Worm (Caenorhabditis elegans) whole organism, L4 larva: ENCODE results near the gene vars-1.

Experiments
- F10B5.3 ChIP-seq: sonication (generic microtip); optimal IDR thresholded peaks from 2 replicates; lab custom pipeline; 2016; ENCODE audit warnings: mild to moderate bottlenecking, missing genetic modification characterization, missing compliant biosample characterization
- F37D6.2 ChIP-seq: sonication (generic microtip); optimal IDR thresholded peaks from 2 replicates; lab custom pipeline; 2016; ENCODE audit warnings: mild to moderate bottlenecking, missing genetic modification characterization, missing compliant biosample characterization
- R02D3.7 ChIP-seq: fragments of 150-350 bp; sonication (generic microtip); optimal IDR thresholded peaks from 3 replicates; lab custom pipeline; 2014; ENCODE audit warnings: missing biosample characterization, missing genetic modification characterization
- T20F7.1 ChIP-seq: fragments of 200-800 bp; sonication (Bioruptor generic); optimal IDR thresholded peaks from 2 replicates; lab custom pipeline; 2018; ENCODE audit warnings: mild to moderate bottlenecking, missing genetic modification characterization, missing compliant biosample characterization
- T26A8.4 ChIP-seq: fragments of 200-800 bp; sonication (Bioruptor generic); IDR thresholded peaks from 2 replicates; pipeline ENCODE4 v1.3.6; 2022; ENCODE audit warnings: missing genetic modification characterization, missing compliant biosample characterization
- Y105C5A.15 ChIP-seq: fragments of 200-800 bp; sonication (Bioruptor generic); IDR thresholded peaks from 2 replicates; pipeline ENCODE4 v1.3.6; 2022; ENCODE audit warnings: missing genetic modification characterization, missing compliant biosample characterization
- Y5F2A.4 ChIP-seq: fragments of 200-800 bp; sonication (Bioruptor generic); optimal IDR thresholded peaks from 2 replicates; lab custom pipeline; 2018; ENCODE audit warnings: mild to moderate bottlenecking, missing genetic modification characterization, missing compliant biosample characterization
- ZK337.2 ChIP-seq: fragments of 200-800 bp; sonication (Bioruptor generic); IDR thresholded peaks from 2 replicates; pipeline ENCODE4 v1.3.6; 2022; ENCODE audit warnings: missing genetic modification reagents, missing genetic modification characterization, missing compliant biosample characterization
- ZK546.5 ChIP-seq, 2 experiments: sonication (generic microtip); optimal IDR thresholded peaks; 2 replicates each; lab custom pipeline; 2017; ENCODE audit warnings: missing biosample characterization in 2 of 2, missing genetic modification characterization in 2 of 2
- aha-1 ChIP-seq: fragments of 150-350 bp; peaks from one replicate; lab custom pipeline; 2014; ENCODE audit warnings: missing biosample characterization, missing genetic modification characterization
- arid-1 ChIP-seq: fragments of 200-800 bp; sonication (Bioruptor generic); conservative IDR thresholded peaks from 2 replicates; pipeline ENCODE4 v1.3.6; 2022; ENCODE audit warnings: missing genetic modification reagents, missing genetic modification characterization, missing compliant biosample characterization
- ceh-28 ChIP-seq: fragments of 150-350 bp; optimal IDR thresholded peaks from 2 replicates; lab custom pipeline; 2014; ENCODE audit warnings: missing biosample characterization, missing genetic modification reagents, missing genetic modification characterization
- ceh-32 ChIP-seq: sonication (generic microtip); optimal IDR thresholded peaks from 2 replicates; lab custom pipeline; 2016; ENCODE audit warnings: mild to moderate bottlenecking, missing genetic modification characterization, missing compliant biosample characterization; ENCODE audit not compliant: poor library complexity
- ceh-82 ChIP-seq: sonication (generic microtip); optimal IDR thresholded peaks from 2 replicates; lab custom pipeline; 2017; ENCODE audit warnings: missing biosample characterization, missing genetic modification characterization
- ces-1 ChIP-seq: fragments of 150-350 bp; sonication (generic microtip); optimal IDR thresholded peaks from 4 replicates; lab custom pipeline; 2014; ENCODE audit warnings: missing biosample characterization, missing genetic modification reagents, missing genetic modification characterization
- cey-2 ChIP-seq: sonication (generic microtip); optimal IDR thresholded peaks from 3 replicates; lab custom pipeline; 2017; ENCODE audit warnings: missing genetic modification characterization, mild to moderate bottlenecking, missing compliant biosample characterization, antibody characterized with exemption, borderline replicate concordance; ENCODE audit not compliant: insufficient read depth
- ctbp-1 ChIP-seq: fragments of 200-800 bp; sonication (Bioruptor generic); IDR thresholded peaks from 2 replicates; pipeline ENCODE4 v1.3.6; 2022; ENCODE audit warnings: missing genetic modification reagents, missing genetic modification characterization, missing compliant biosample characterization
- daf-16 ChIP-seq, 3 experiments: sonication (generic microtip); optimal IDR thresholded peaks; 2 replicates each; lab custom pipeline; 2016 to 2017; ENCODE audit warnings: missing genetic modification characterization in 3 of 3, missing genetic modification reagents in 3 of 3, mild to moderate bottlenecking in 2 of 3, missing compliant biosample characterization in 2 of 3, missing biosample characterization in 1 of 3, moderate library complexity in 1 of 3
- daf-19 ChIP-seq: fragments of 200-800 bp; sonication (Bioruptor generic); conservative IDR thresholded peaks from 2 replicates; pipeline ENCODE4 v1.3.6; 2022; ENCODE audit warnings: missing genetic modification characterization, missing compliant biosample characterization
- dmd-6 ChIP-seq: fragments of 200-800 bp; sonication (Bioruptor generic); IDR thresholded peaks from 2 replicates; pipeline ENCODE4 v1.3.6; 2022; ENCODE audit warnings: missing genetic modification reagents, missing genetic modification characterization, missing compliant biosample characterization
- dpl-1 ChIP-seq: fragments of 150-350 bp; optimal IDR thresholded peaks from 2 replicates; lab custom pipeline; 2014; ENCODE audit warnings: missing biosample characterization, missing genetic modification reagents, missing genetic modification characterization
- egl-43 ChIP-seq: fragments of 200-800 bp; sonication (Bioruptor generic); IDR thresholded peaks from 2 replicates; pipeline ENCODE4 v1.3.6; 2022; ENCODE audit warnings: missing genetic modification reagents, missing genetic modification characterization, missing compliant biosample characterization
- fos-1 ChIP-seq: fragments of 150-350 bp; optimal IDR thresholded peaks from 2 replicates; lab custom pipeline; 2014; ENCODE audit warnings: missing biosample characterization, missing genetic modification characterization
- hif-1 ChIP-seq, 2 experiments: sonication (generic microtip); optimal IDR thresholded peaks; 2 replicates each; lab custom pipeline; 2016 to 2017; ENCODE audit warnings: missing compliant biosample characterization in 2 of 2, missing genetic modification characterization in 2 of 2, missing genetic modification reagents in 2 of 2, missing genotype in 2 of 2, mild to moderate bottlenecking in 1 of 2
- hlh-11 ChIP-seq: fragments of 200-800 bp; sonication (Bioruptor generic); optimal IDR thresholded peaks from 2 replicates; lab custom pipeline; 2018; ENCODE audit warnings: mild to moderate bottlenecking, missing genetic modification characterization, missing compliant biosample characterization
- lim-7 ChIP-seq: fragments of 200-800 bp; sonication (Bioruptor generic); IDR thresholded peaks from 2 replicates; pipeline ENCODE4 v1.3.6; 2022; ENCODE audit warnings: missing genetic modification characterization, missing compliant biosample characterization
- lin-29 ChIP-seq: fragments of 200-800 bp; sonication (Bioruptor generic); IDR thresholded peaks from 2 replicates; pipeline ENCODE4 v1.3.6; 2022; ENCODE audit warnings: missing genetic modification reagents, missing genetic modification characterization, missing compliant biosample characterization
- lin-38 ChIP-seq: fragments of 200-800 bp; sonication (Bioruptor generic); IDR thresholded peaks from 2 replicates; pipeline ENCODE4 v1.3.6; 2022; ENCODE audit warnings: missing genetic modification reagents, missing genetic modification characterization, missing compliant biosample characterization
- madf-9 ChIP-seq: fragments of 200-800 bp; sonication (Bioruptor generic); conservative IDR thresholded peaks from 2 replicates; pipeline ENCODE4 v1.3.6; 2022; ENCODE audit warnings: missing genetic modification reagents, missing genetic modification characterization, missing compliant biosample characterization
- mdl-1 ChIP-seq, 2 experiments: fragments of 150-350 bp in 1 of 2; sonication (generic microtip) in 1 of 2; optimal IDR thresholded peaks; 2 replicates each; lab custom pipeline; 2014 to 2017; ENCODE audit warnings: missing biosample characterization in 2 of 2, missing genetic modification characterization in 2 of 2
- mdt-29 ChIP-seq: fragments of 200-800 bp; sonication (Bioruptor generic); IDR thresholded peaks from 2 replicates; pipeline ENCODE4 v1.3.6; 2022; ENCODE audit warnings: missing genetic modification reagents, missing genetic modification characterization, missing compliant biosample characterization
- mxl-3 ChIP-seq: fragments of 200-800 bp; sonication (Bioruptor generic); optimal IDR thresholded peaks from 2 replicates; lab custom pipeline; 2018; ENCODE audit warnings: mild to moderate bottlenecking, missing genetic modification characterization, missing compliant biosample characterization
- nhr-10 ChIP-seq: fragments of 150-350 bp; optimal IDR thresholded peaks from 2 replicates; lab custom pipeline; 2014; ENCODE audit warnings: missing biosample characterization, missing genetic modification characterization
- nhr-102 ChIP-seq: sonication (generic microtip); optimal IDR thresholded peaks from 2 replicates; lab custom pipeline; 2016; ENCODE audit warnings: mild to moderate bottlenecking, missing genetic modification characterization, moderate library complexity, missing compliant biosample characterization
- nhr-11 ChIP-seq: fragments of 150-350 bp; optimal IDR thresholded peaks from 2 replicates; lab custom pipeline; 2014; ENCODE audit warnings: missing biosample characterization, missing genetic modification characterization
- nhr-41 ChIP-seq: fragments of 200-800 bp; sonication (Bioruptor generic); IDR thresholded peaks from 2 replicates; pipeline ENCODE4 v1.3.6; 2022; ENCODE audit warnings: missing genetic modification reagents, missing genetic modification characterization, missing compliant biosample characterization
- nhr-48 ChIP-seq: sonication (generic microtip); optimal IDR thresholded peaks from 2 replicates; lab custom pipeline; 2016; ENCODE audit warnings: mild to moderate bottlenecking, missing genetic modification characterization, missing compliant biosample characterization
- php-3 ChIP-seq: fragments of 200-800 bp; sonication (Bioruptor generic); IDR thresholded peaks from 2 replicates; pipeline ENCODE4 v1.3.6; 2022; ENCODE audit warnings: missing genetic modification reagents, missing genetic modification characterization, missing compliant biosample characterization
- pqm-1 ChIP-seq: sonication (generic microtip); optimal IDR thresholded peaks from 2 replicates; lab custom pipeline; 2017; ENCODE audit warnings: missing biosample characterization, missing genetic modification characterization
- set-16 ChIP-seq: fragments of 200-800 bp; sonication (Bioruptor generic); IDR thresholded peaks from 2 replicates; pipeline ENCODE4 v1.3.6; 2022; ENCODE audit warnings: missing genetic modification reagents, missing genetic modification characterization, missing compliant biosample characterization
- skn-1 ChIP-seq: fragments of 150-350 bp; optimal IDR thresholded peaks from 2 replicates; lab custom pipeline; 2014; ENCODE audit warnings: missing biosample characterization, missing genetic modification characterization
- snpc-4 ChIP-seq: fragments of 150-350 bp; optimal IDR thresholded peaks from 2 replicates; lab custom pipeline; 2014; ENCODE audit warnings: missing biosample characterization, missing genetic modification characterization
- tra-1 ChIP-seq: fragments of 200-800 bp; sonication (Bioruptor generic); IDR thresholded peaks from 2 replicates; pipeline ENCODE4 v1.3.6; 2022; ENCODE audit warnings: missing genetic modification reagents, missing genetic modification characterization, missing compliant biosample characterization
- unc-130 ChIP-seq: sonication (generic microtip); optimal IDR thresholded peaks from 2 replicates; lab custom pipeline; 2016; ENCODE audit warnings: missing genetic modification reagents, missing genetic modification characterization, missing compliant biosample characterization
- unc-62 ChIP-seq, 3 experiments: fragments of 150-350 bp in 1 of 3; sonication (generic microtip); optimal IDR thresholded peaks in 2 of 3; peaks in 1 of 3; 1 replicate in 1 of 3; 2 replicates in 2 of 3; lab custom pipeline; 2014 to 2017; ENCODE audit warnings: missing biosample characterization in 3 of 3, missing genetic modification characterization in 3 of 3, missing genetic modification reagents in 3 of 3, missing genotype in 1 of 3
- vab-7 ChIP-seq: fragments of 200-800 bp; sonication (Bioruptor generic); IDR thresholded peaks from 2 replicates; pipeline ENCODE4 v1.3.6; 2022; ENCODE audit warnings: missing genetic modification reagents, missing genetic modification characterization, missing compliant biosample characterization
- zfp-2 ChIP-seq: sonication (generic microtip); optimal IDR thresholded peaks from 2 replicates; lab custom pipeline; 2016; ENCODE audit warnings: mild to moderate bottlenecking, missing genetic modification characterization, missing compliant biosample characterization

vars-1 gene

DNA sequence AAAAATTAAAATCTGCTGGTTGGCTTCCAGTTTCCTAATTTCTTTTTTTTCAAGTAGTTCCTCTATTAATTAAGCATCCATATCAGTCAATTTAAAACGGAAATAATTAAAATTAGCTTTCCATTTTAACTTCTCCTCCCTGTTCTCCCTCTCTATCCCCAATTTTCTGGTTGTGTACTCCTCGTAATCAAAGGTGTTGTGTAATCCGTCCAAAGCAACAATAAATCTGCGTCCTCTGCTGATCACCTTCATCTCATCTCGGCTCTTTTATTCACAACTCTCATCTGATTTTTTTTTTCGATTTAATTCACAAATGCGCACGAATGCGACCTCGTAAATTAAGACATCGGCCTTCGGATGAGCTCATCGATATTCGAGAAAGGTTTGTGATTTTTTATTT is 35.3 kb upstream of the vars-1 start, which contains the start of gene Y97E10AR.2:
TSS of gene Y97E10AR.2 (plus strand) at position 301 of the 400 bp plus-strand sequence.
- TF ChIP-seq daf-19 (GFP tag; lab: Robert Waterston, UW): no peak
- no peak for TF ChIP-seq ceh-32 (tag; lab: Kevin White, UChicago)
- TF ChIP-seq unc-130: no peak
- TF ChIP-seq F10B5.3: no peak
- TF ChIP-seq ZK546.5 (tag; optimal IDR thresholded peaks at IDR 0.05; lab: Kevin White, UChicago): no peak
- TF ChIP-seq T20F7.1 (GFP tag; lab: Kevin White, UChicago): no peak
- TF ChIP-seq Y105C5A.15 (GFP tag; lab: Robert Waterston, UW): no peak
- TF ChIP-seq tra-1 (GFP tag; lab: Robert Waterston, UW): no peak
- no peak for TF ChIP-seq daf-16 (GFP tag; optimal IDR thresholded peaks at IDR 0.05; lab: Kevin White, UChicago)
- TF ChIP-seq daf-16 (tag; optimal IDR thresholded peaks at IDR 0.05; lab: Kevin White, UChicago): no peak
- no peak for TF ChIP-seq hif-1 (tag; optimal IDR thresholded peaks at IDR 0.05; lab: Kevin White, UChicago)
- TF ChIP-seq madf-9: no peak
- no peak for TF ChIP-seq T26A8.4
- TF ChIP-seq F37D6.2 (tag; lab: Kevin White, UChicago): no peak
- no peak for TF ChIP-seq Y5F2A.4
- no peak for TF ChIP-seq lin-38
- no peak for TF ChIP-seq pqm-1 (tag; lab: Kevin White, UChicago)
- TF ChIP-seq mdl-1 (tag; optimal IDR thresholded peaks at IDR 0.05; lab: Kevin White, UChicago): no peak
- TF ChIP-seq php-3 (GFP tag; lab: Robert Waterston, UW): no peak
- no peak for TF ChIP-seq dpl-1 (GFP tag; lab: Kevin White, UChicago)
- no peak for TF ChIP-seq ces-1 (GFP tag; lab: Kevin White, UChicago)
- TF ChIP-seq, all 104 proteins: peak for 0

DNA sequence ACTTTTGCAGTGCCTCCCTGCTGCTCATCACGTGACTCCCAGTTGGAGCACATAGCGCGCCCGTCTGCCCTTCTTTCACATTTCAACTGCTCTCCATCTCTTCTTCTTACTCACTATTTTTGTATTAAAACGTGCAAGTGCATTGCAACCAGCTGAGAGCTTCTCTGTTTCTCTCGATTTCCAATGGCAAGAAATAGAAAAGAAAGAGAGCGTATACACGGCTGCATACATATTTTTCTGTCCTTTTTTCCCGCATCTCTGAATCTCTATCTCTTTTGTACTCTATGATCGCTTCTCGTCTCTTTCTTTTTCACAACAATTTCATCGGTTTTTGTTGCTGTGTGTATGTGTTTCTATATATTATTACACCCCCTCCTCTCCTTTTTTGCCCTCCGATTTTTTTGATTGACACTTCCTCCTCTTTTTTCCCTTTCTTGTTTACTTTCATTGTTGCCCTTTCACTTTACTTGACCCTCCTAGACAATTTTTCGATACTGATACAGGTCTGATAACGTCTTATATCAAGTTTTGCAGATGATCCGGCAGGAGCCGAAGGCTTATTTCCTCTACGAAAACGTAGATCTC is 30.2 kb upstream of the vars-1 start, which contains the start of gene Y97E10AR.1:
TSS of gene Y97E10AR.1 (plus strand) at position 535 of the 585 bp plus-strand sequence.
- no peak for TF ChIP-seq snpc-4
- no peak for TF ChIP-seq ceh-28 (tag; lab: Kevin White, UChicago)
- TF ChIP-seq arid-1: no peak
- no peak for TF ChIP-seq set-16 (GFP tag; lab: Robert Waterston, UW)
- TF ChIP-seq egl-43 (GFP tag; lab: Robert Waterston, UW): no peak
- TF ChIP-seq cey-2 (tag; lab: Kevin White, UChicago): no peak
- TF ChIP-seq ceh-82 (tag; lab: Kevin White, UChicago): no peak
- no peak for TF ChIP-seq F10B5.3
- no peak for TF ChIP-seq lim-7 (GFP tag; lab: Robert Waterston, UW)
- peak in 1 of 2 experiments; percentile 78 for TF ChIP-seq hif-1 (tag; optimal IDR thresholded peaks at IDR 0.05; lab: Kevin White, UChicago)
- TF ChIP-seq zfp-2: no peak
- TF ChIP-seq skn-1 (tag; lab: Kevin White, UChicago): no peak
- peak in 1 of 2 experiments; percentile 75 for TF ChIP-seq daf-16 (GFP tag; optimal IDR thresholded peaks at IDR 0.05; lab: Kevin White, UChicago)
- peak; percentile 87 for TF ChIP-seq daf-16 (tag; optimal IDR thresholded peaks at IDR 0.05; lab: Kevin White, UChicago)
- TF ChIP-seq vab-7: no peak
- TF ChIP-seq madf-9: peak; percentile 40; the same call in 1 of the 2 replicates
- peak; percentile 86 for TF ChIP-seq nhr-48 (tag; lab: Kevin White, UChicago)
- TF ChIP-seq Y105C5A.15 (GFP tag; lab: Robert Waterston, UW): no peak
- TF ChIP-seq aha-1 (tag; lab: Kevin White, UChicago): peak; percentile 99
- no peak for TF ChIP-seq daf-19 (GFP tag; lab: Robert Waterston, UW)
- TF ChIP-seq ZK337.2 (GFP tag; lab: Robert Waterston, UW): no peak
- peak; percentile 58 for TF ChIP-seq nhr-11 (tag; lab: Kevin White, UChicago)
- peak; percentile 97 for TF ChIP-seq hlh-11
- no peak for TF ChIP-seq lin-29 (GFP tag; lab: Robert Waterston, UW)
- TF ChIP-seq nhr-102 (tag; lab: Kevin White, UChicago): no peak
- no peak for TF ChIP-seq nhr-10 (tag; lab: Kevin White, UChicago)
- TF ChIP-seq dmd-6 (GFP tag; lab: Robert Waterston, UW): peak; percentile 94
- TF ChIP-seq fos-1: no peak
- peak in 1 of 2 experiments; percentile 99 for TF ChIP-seq unc-62 (GFP tag; optimal IDR thresholded peaks at IDR 0.05 in 1 of 2; lab: Kevin White, UChicago)
- peak; percentile 37 for TF ChIP-seq unc-62 (tag; optimal IDR thresholded peaks at IDR 0.05; lab: Kevin White, UChicago)
- peak; percentile 83 for TF ChIP-seq ctbp-1 (GFP tag; lab: Robert Waterston, UW)
- TF ChIP-seq nhr-41 (GFP tag; lab: Robert Waterston, UW): peak; percentile 9; the same call in 1 of the 2 replicates
- peak; percentile 34 for TF ChIP-seq F37D6.2 (tag; lab: Kevin White, UChicago)
- TF ChIP-seq ZK546.5 (tag; optimal IDR thresholded peaks at IDR 0.05; lab: Kevin White, UChicago): no peak
- TF ChIP-seq mdt-29 (GFP tag; lab: Robert Waterston, UW): no peak
- peak; percentile 75 for TF ChIP-seq mxl-3 (GFP tag; lab: Kevin White, UChicago)
- no peak for TF ChIP-seq R02D3.7 (tag; lab: Kevin White, UChicago)
